Worm (Caenorhabditis elegans): Measurements from ENCODE around the gene M199.135.

Gene M199.135

DNA sequence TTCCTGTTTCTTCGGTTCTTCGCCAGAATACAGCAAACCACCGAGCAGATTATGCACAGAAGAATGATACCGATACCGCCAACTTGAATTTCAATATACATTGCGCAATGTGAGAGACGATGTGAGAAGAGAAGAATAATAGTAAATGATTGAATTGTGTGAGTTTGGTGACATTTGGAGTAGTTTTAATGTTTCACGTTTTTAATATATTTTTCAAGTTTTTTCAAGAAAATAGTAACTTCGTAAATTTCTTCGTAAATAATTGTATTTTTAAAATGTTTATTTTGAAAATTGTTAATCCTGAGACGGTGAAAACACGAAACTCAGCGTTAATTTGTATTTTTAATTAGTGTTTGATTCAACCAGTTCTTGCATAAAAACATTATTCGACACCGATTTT is 1.3 kb upstream of the M199.135 start, which contains the start of gene M199.134:
Gene M199.134, minus strand, starts transcription at position 101 of the 400 bp plus-strand sequence.
- TF ChIP-seq scrt-1 (GFP tag; IDR thresholded peaks at IDR 0.05) (no peak), pes-1 (GFP tag; IDR thresholded peaks at IDR 0.05) (no peak), F13C5.2 (tag; optimal IDR thresholded peaks at IDR 0.05) (no peak), flt-1 (GFP tag; IDR thresholded peaks at IDR 0.05) (no peak)

DNA sequence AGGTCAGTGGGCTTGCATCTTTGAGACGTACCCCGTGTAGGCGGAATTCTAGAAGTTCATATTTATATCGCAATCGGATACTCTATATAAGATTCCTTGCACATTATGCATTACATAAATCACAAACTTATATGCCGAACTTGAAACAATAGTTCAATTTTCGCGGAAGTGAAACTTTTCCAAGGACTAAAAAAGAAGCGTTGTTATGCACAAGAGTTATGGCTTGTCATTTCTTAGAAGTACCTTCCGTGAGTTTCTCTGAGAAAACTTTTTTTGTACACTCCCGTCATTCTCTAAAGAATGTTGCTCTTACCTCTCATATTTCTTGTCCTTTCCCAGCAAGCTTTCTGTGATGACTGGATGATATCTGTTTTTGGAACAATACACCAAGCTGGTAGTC is 4.0 kb downstream of the M199.135 start, which contains the start of gene M199.136:
Gene M199.136, plus strand, starts transcription at position 301 of the 400 bp plus-strand sequence.
- no peak for TF ChIP-seq sea-1 (GFP tag; conservative IDR thresholded peaks at IDR 0.05)
- TF ChIP-seq ceh-36 (tag; optimal IDR thresholded peaks at IDR 0.05) = no peak
- no peak for TF ChIP-seq scrt-1 (GFP tag; IDR thresholded peaks at IDR 0.05)
- TF ChIP-seq pes-1 (GFP tag; IDR thresholded peaks at IDR 0.05) = no peak
- TF ChIP-seq hmbx-1 (tag; optimal IDR thresholded peaks at IDR 0.05) = no peak
- no peak for TF ChIP-seq ceh-13 (GFP tag; optimal IDR thresholded peaks at IDR 0.05)
- no peak for TF ChIP-seq tbx-11 (GFP tag; IDR thresholded peaks at IDR 0.05)
- no peak for TF ChIP-seq hmg-4 (GFP tag; optimal IDR thresholded peaks at IDR 0.05)
- no peak for TF ChIP-seq hnd-1 (tag; optimal IDR thresholded peaks at IDR 0.05)
- no peak for TF ChIP-seq B0310.2 (tag; optimal IDR thresholded peaks at IDR 0.05)
- TF ChIP-seq ets-7 (tag; optimal IDR thresholded peaks at IDR 0.05) = no peak
- no peak for TF ChIP-seq F13C5.2 (tag; optimal IDR thresholded peaks at IDR 0.05)

DNA sequence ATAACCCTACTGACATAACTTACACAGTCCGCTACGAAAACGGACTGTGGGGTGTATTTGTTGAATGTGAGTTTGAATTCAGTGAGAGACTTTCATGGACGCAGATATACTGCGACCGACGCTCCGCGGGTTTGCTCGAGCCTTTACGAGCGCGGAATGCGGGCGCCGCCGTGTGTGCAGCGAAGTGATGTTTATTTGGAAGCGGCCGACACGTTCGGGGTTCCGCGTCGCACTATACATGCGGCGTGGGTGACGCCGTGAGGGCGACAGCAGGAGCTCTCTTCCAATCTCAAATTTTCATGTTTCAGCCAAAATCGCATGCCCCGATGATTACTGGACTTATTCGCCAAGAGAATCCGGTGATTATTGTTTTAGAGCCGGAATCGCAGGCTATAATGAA is 4.8 kb downstream of the M199.135 start:
- TF ChIP-seq flt-1 (GFP tag; IDR thresholded peaks at IDR 0.05) (no peak), ceh-36 (tag; optimal IDR thresholded peaks at IDR 0.05) (no peak), tra-4 (tag; optimal IDR thresholded peaks at IDR 0.05) (no peak), F13C5.2 (tag; optimal IDR thresholded peaks at IDR 0.05) (no peak), pes-1 (GFP tag; IDR thresholded peaks at IDR 0.05) (no peak), ceh-13 (GFP tag; optimal IDR thresholded peaks at IDR 0.05) (no peak), sea-1 (GFP tag; conservative IDR thresholded peaks at IDR 0.05) (no peak), aly-1 (tag; optimal IDR thresholded peaks at IDR 0.05) (no peak), tbx-37 (GFP tag; conservative IDR thresholded peaks at IDR 0.05) (no peak), tbx-11 (GFP tag; IDR thresholded peaks at IDR 0.05) (no peak), scrt-1 (GFP tag; IDR thresholded peaks at IDR 0.05) (no peak), hmg-4 (GFP tag; optimal IDR thresholded peaks at IDR 0.05) (no peak), hnd-1 (tag; optimal IDR thresholded peaks at IDR 0.05) (no peak), hmbx-1 (tag; optimal IDR thresholded peaks at IDR 0.05) (no peak), B0310.2 (tag; optimal IDR thresholded peaks at IDR 0.05) (no peak), ets-7 (tag; optimal IDR thresholded peaks at IDR 0.05) (no peak), ama-1 (optimal IDR thresholded peaks at IDR 0.05) (no peak)

DNA sequence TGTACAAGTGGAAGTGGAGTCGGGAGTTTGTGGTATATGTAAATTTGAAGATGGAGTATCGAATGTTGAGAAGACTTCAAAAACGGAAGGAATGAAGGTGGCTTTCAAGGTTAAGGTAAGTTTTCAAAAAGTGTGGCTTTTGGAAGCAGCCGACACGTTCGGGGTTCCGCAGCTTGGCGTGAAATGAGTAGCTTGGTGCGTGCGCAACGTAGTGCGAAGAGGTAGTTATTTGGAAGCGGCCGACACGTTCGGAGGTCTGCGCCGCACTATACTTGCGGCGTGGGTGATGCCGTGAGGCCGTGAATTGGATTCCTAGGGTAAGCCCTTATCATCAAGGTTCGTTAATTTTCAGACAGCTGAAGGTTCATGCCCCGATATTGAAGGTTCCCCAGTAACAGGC is 6.3 kb downstream of the M199.135 start, which contains the start of gene clec-189:
Gene clec-189, plus strand, starts transcription at position 92 of the 400 bp plus-strand sequence.
- TF ChIP-seq hnd-1 (tag; optimal IDR thresholded peaks at IDR 0.05) (no peak), hmbx-1 (tag; optimal IDR thresholded peaks at IDR 0.05) (no peak), ets-7 (tag; optimal IDR thresholded peaks at IDR 0.05) (no peak), sea-1 (GFP tag; conservative IDR thresholded peaks at IDR 0.05) (no peak), tbx-37 (GFP tag; conservative IDR thresholded peaks at IDR 0.05) (no peak), ama-1 (optimal IDR thresholded peaks at IDR 0.05) (no peak), aly-1 (tag; optimal IDR thresholded peaks at IDR 0.05) (no peak), tbx-11 (GFP tag; IDR thresholded peaks at IDR 0.05) (no peak), pes-1 (GFP tag; IDR thresholded peaks at IDR 0.05) (no peak), flt-1 (GFP tag; IDR thresholded peaks at IDR 0.05) (no peak), scrt-1 (GFP tag; IDR thresholded peaks at IDR 0.05) (no peak), F13C5.2 (tag; optimal IDR thresholded peaks at IDR 0.05) (no peak), tra-4 (tag; optimal IDR thresholded peaks at IDR 0.05) (no peak)

- TF ChIP-seq ama-1 (optimal IDR thresholded peaks at IDR 0.05) (no peak), hmg-4 (GFP tag; optimal IDR thresholded peaks at IDR 0.05) (no peak), aly-1 (tag; optimal IDR thresholded peaks at IDR 0.05) (no peak), hnd-1 (tag; optimal IDR thresholded peaks at IDR 0.05) (no peak), ets-7 (tag; optimal IDR thresholded peaks at IDR 0.05) (no peak), tbx-11 (GFP tag; IDR thresholded peaks at IDR 0.05) (no peak), flt-1 (GFP tag; IDR thresholded peaks at IDR 0.05) (no peak), scrt-1 (GFP tag; IDR thresholded peaks at IDR 0.05) (no peak), sea-1 (GFP tag; conservative IDR thresholded peaks at IDR 0.05) (no peak), B0310.2 (tag; optimal IDR thresholded peaks at IDR 0.05) (no peak)
These were observed 8.5 kb downstream of the M199.135 start, which contains the start of gene M199.7 for ce11 chrIV:15122882-15123281. Gene M199.7 (plus strand): TSS chrIV:15123182.

ce11 chrIV:15126021-15126420 is 11.6 kb downstream of the M199.135 start, which contains the start of gene clec-190:
Gene clec-190 (minus strand): TSS chrIV:15126121.
- TF ChIP-seq ets-7 (tag; optimal IDR thresholded peaks at IDR 0.05) (no peak), flt-1 (GFP tag; IDR thresholded peaks at IDR 0.05) (no peak), tbx-37 (GFP tag; conservative IDR thresholded peaks at IDR 0.05) (no peak), hnd-1 (tag; optimal IDR thresholded peaks at IDR 0.05) (no peak), ceh-36 (tag; optimal IDR thresholded peaks at IDR 0.05) (no peak), hmg-4 (GFP tag; optimal IDR thresholded peaks at IDR 0.05) (no peak), hmbx-1 (tag; optimal IDR thresholded peaks at IDR 0.05) (no peak), scrt-1 (GFP tag; IDR thresholded peaks at IDR 0.05) (no peak), ceh-13 (GFP tag; optimal IDR thresholded peaks at IDR 0.05) (no peak), aly-1 (tag; optimal IDR thresholded peaks at IDR 0.05) (no peak), ama-1 (optimal IDR thresholded peaks at IDR 0.05) (no peak), tbx-11 (GFP tag; IDR thresholded peaks at IDR 0.05) (no peak)

DNA sequence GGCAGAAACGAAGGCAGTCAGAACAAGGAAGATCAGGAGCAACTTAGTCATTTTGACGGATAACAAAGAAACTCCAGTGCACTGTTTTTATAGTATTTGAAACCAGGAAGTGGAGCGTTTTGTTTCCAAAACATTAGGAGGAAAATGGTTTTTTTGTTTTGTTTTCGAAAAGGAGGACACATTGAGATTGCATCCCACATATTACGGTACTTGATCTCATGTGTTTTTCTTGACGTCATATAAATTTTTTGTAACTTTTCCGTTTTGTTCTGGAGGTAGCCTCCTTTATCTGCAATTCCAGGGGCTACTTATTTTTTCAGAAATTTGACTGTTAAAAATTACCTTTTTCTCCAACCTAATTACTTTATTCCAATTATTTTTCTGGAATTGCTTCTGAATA is 13.3 kb downstream of the M199.135 start, which contains the start of gene M199.9:
Gene M199.9, minus strand, starts transcription at position 101 of the 400 bp plus-strand sequence.
- TF ChIP-seq hmg-4 (GFP tag; optimal IDR thresholded peaks at IDR 0.05) (no peak), ama-1 (optimal IDR thresholded peaks at IDR 0.05) (no peak), scrt-1 (GFP tag; IDR thresholded peaks at IDR 0.05) (no peak), F13C5.2 (tag; optimal IDR thresholded peaks at IDR 0.05) (no peak), hmbx-1 (tag; optimal IDR thresholded peaks at IDR 0.05) (no peak), pes-1 (GFP tag; IDR thresholded peaks at IDR 0.05) (no peak), aly-1 (tag; optimal IDR thresholded peaks at IDR 0.05) (no peak)

DNA sequence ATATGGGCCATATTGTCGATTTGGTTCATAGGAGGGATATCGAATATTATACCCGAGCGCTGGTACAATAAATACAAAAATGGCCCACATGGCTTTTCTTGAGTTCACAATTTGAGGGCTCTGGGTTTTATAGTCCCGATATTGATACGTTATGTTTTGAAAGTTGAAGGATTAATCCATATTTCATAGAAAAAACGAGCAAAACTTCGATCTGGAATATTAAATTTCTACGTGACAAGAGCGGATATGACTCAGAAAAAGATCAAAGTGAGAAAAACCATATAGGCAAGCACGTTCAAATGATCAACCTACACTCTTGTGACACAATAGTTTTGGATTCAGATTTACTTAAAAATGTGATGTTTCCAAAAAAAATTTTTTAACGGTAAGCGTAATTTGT is 17.3 kb downstream of the M199.135 start, which contains the start of gene col-135:
Gene col-135, minus strand, starts transcription at position 101 of the 400 bp plus-strand sequence.
- no peak for TF ChIP-seq tbx-11 (GFP tag; IDR thresholded peaks at IDR 0.05)

Data from whole organism, early embryonic.